Worm (Caenorhabditis elegans) whole organism, L4/young adult: Measurements from ENCODE around the gene C35D10.1.

Experiments used
- W03F9.2 ChIP-seq: fragments of 150-350 bp; optimal IDR thresholded peaks from 2 replicates; lab custom pipeline; 2014; ENCODE audit warnings: missing biosample characterization, missing genetic modification characterization
- him-1 ChIP-seq: sonication (generic microtip); optimal IDR thresholded peaks from 2 replicates; lab custom pipeline; 2016; ENCODE audit warnings: missing genotype, missing genetic modification reagents, missing genetic modification characterization, missing compliant biosample characterization

ce11 chrIII:4861744-4862401 is 17.7 kb upstream of the C35D10.1 start, which contains the start of the genes C35D10.10 and C35D10.5:
- no peak for TF ChIP-seq him-1 (tag; lab: Kevin White, UChicago)
- no peak for TF ChIP-seq W03F9.2
